Worm (Caenorhabditis elegans) whole organism, L3 larva: Measurements from ENCODE around the gene str-262.

Experiments
- hmg-11 ChIP-seq: sonication (generic microtip); optimal IDR thresholded peaks from 2 replicates; lab custom pipeline; 2016; ENCODE audit warnings: missing genetic modification characterization, missing compliant biosample characterization
- nhr-23 ChIP-seq: fragments of 150-350 bp; optimal IDR thresholded peaks from 2 replicates; lab custom pipeline; 2014; ENCODE audit warnings: missing biosample characterization, missing genetic modification reagents, missing genetic modification characterization
- sea-2 ChIP-seq: fragments of 150-350 bp; sonication (generic microtip); optimal IDR thresholded peaks from 4 replicates; lab custom pipeline; 2014; ENCODE audit warnings: missing biosample characterization, missing genetic modification reagents, missing genetic modification characterization
- ztf-11 ChIP-seq: fragments of 150-350 bp; optimal IDR thresholded peaks from 2 replicates; lab custom pipeline; 2014; ENCODE audit warnings: missing biosample characterization, missing genetic modification characterization

DNA sequence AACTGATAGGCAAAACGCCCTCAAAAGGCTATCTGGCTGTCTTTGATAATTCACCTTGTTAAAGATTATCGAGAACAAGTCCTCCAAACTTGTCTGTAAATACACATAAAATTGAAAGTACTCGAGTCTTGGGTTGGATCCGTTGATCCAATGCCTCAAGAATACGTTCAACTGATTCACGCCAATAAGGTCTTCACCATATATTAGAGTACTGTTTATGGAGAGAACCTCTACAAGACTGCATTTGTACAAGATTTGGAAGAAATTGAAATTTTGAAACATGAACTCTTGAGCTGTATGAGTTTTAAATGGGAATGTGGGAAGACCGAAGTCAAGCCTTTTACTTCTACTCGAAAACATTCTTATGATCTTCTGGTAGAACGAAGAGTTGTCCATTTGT, 29.7 kb downstream of the str-262 start:
- TF ChIP-seq nhr-23 (tag; lab: Kevin White, UChicago) (no peak), sea-2 (GFP tag; lab: Kevin White, UChicago) (no peak), hmg-11 (no peak), ztf-11 (tag; lab: Kevin White, UChicago) (no peak)
